Worm (Caenorhabditis elegans): ENCODE measurements around the gene idpb-3.

The idpb-3 gene

DNA sequence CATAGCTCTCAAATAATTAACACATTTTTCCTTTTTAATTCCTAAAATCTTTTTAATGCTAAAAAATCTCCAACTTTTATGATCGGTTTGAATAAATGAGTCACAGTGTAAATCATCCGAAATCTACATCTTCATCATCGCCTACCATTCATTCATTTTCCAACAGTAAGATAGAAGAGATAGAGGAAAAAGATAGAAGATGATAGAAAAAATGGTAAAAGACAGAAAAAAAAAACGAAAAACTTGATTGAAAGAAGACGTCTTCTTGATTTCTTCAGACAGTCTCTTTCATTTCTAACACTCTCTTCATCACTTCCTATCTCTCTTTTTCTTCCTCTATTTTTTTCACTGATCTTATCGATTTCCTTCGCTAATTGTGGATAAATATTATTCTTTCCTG is 1.6 kb upstream of the idpb-3 start:
- TF ChIP-seq nhr-28 (tag; optimal IDR thresholded peaks at IDR 0.05) (peak; percentile 16), unc-62 (GFP tag; optimal IDR thresholded peaks at IDR 0.05 in 1 of 2) (no peak), unc-62 (tag; optimal IDR thresholded peaks at IDR 0.05) (no peak)

- TF ChIP-seq tag-97 (GFP tag; IDR thresholded peaks at IDR 0.05) (no peak), nhr-48 (tag; optimal IDR thresholded peaks at IDR 0.05) (no peak), fos-1 (tag; optimal IDR thresholded peaks at IDR 0.05) (no peak), zfp-3 (GFP tag; conservative IDR thresholded peaks at IDR 0.05) (no peak), zip-11 (GFP tag; IDR thresholded peaks at IDR 0.05) (no peak), nhr-11 (tag; optimal IDR thresholded peaks at IDR 0.05) (no peak), dmd-9 (GFP tag; IDR thresholded peaks at IDR 0.05) (no peak), nhr-25 (tag; optimal IDR thresholded peaks at IDR 0.05; ENCODE audit: borderline replicate concordance, insufficient read depth) (no peak)
Measured at ce11 chrII:5099649-5100048, 2.0 kb downstream of the idpb-3 start, which contains the start of gene C04G6.6. Gene C04G6.6, minus strand, starts transcription at chrII:5099749.

- TF ChIP-seq unc-62 (GFP tag; optimal IDR thresholded peaks at IDR 0.05 in 1 of 2) (peak in 1 of 2 experiments; percentile 73), unc-62 (tag; optimal IDR thresholded peaks at IDR 0.05) (no peak), nhr-41 (GFP tag; IDR thresholded peaks at IDR 0.05) (no peak)
Measured at ce11 chrII:5099034-5099433, 2.6 kb downstream of the idpb-3 start.

- TF ChIP-seq ceh-44 (GFP tag; IDR thresholded peaks at IDR 0.05) (no peak), unc-62 (GFP tag; optimal IDR thresholded peaks at IDR 0.05 in 1 of 2) (peak in 1 of 2 experiments; percentile 35), unc-62 (tag; optimal IDR thresholded peaks at IDR 0.05) (no peak)
Measured at ce11 chrII:5093945-5094344, 7.7 kb downstream of the idpb-3 start, which contains the start of gene C04G6.13. Gene C04G6.13, plus strand, starts transcription at chrII:5094245.

DNA sequence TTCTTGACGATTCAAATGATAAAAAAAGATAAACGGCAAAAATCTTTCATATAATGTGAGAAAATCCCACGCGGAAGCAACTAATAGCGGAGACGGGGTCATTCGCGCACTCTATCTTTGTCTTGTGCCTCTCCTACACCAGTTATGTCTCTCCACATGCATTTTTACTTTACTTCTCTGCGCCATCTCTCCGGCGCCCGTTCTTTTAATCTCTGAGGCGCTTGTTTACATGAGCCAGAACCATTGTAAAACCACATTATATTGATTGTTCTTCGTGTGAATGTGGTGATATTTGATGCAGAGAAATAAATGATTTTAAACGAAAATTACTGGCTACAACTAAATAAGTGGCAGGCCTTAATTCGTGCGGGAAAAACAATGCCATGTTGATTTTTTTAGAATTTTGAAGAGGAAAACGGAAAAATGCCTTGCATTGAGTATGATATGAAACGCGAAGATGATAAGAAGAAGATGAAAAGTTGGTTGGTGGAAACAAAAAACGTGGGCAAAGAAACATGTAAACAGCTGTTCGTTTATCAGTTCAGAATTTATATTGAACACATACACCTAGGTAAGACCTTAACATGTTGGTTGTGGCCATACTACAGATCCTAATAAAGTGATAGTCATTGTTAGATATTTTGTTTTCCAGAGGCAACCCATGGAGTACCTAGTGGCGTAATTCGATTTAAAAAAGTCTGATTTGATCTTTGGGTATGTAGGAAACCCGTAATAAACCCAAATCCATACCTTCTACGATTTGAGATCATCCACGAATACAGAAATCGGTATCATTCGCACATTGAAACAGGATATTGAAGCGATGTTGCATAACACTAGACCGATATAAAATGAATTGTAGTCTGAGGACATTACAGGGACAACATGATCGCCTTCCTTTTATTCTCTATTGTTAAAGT is 9.0 kb downstream of the idpb-3 start, which contains the start of gene C04G6.2:
TSS of gene C04G6.2 (plus strand) at position 870 of the 920 bp plus-strand sequence.
- no peak for TF ChIP-seq nhr-41 (GFP tag; IDR thresholded peaks at IDR 0.05)
- TF ChIP-seq dmd-9 (GFP tag; IDR thresholded peaks at IDR 0.05) = no peak
- TF ChIP-seq mep-1 (tag; optimal IDR thresholded peaks at IDR 0.05) = peak; percentile 47
- no peak for TF ChIP-seq T26A8.4 (GFP tag; IDR thresholded peaks at IDR 0.05)
- TF ChIP-seq Y48G9A.11 (GFP tag; IDR thresholded peaks at IDR 0.05) = no peak
- TF ChIP-seq lsy-2 (tag; optimal IDR thresholded peaks at IDR 0.05) = peak in 1 of 2 experiments; percentile 17
- no peak for TF ChIP-seq nhr-237 (tag; optimal IDR thresholded peaks at IDR 0.05)
- TF ChIP-seq ceh-44 (GFP tag; IDR thresholded peaks at IDR 0.05) = no peak
- no peak for TF ChIP-seq skn-1 (tag; optimal IDR thresholded peaks at IDR 0.05)
- 0 out of 2 replicates have a peak, but pooled peaks have one; percentile 12 for TF ChIP-seq ctbp-1 (GFP tag; IDR thresholded peaks at IDR 0.05)
- peak; percentile 30; the same call in 1 of the 2 replicates for TF ChIP-seq dmd-6 (GFP tag; IDR thresholded peaks at IDR 0.05)
- TF ChIP-seq nhr-11 (tag; optimal IDR thresholded peaks at IDR 0.05) = peak; percentile 71
- TF ChIP-seq dve-1 (tag; optimal IDR thresholded peaks at IDR 0.05; ENCODE audit: insufficient read depth) = peak; percentile 59
- 0 out of 2 replicates have a peak, but pooled peaks have one; percentile 10 for TF ChIP-seq lin-1 (GFP tag; IDR thresholded peaks at IDR 0.05)
- TF ChIP-seq nhr-6 (tag; optimal IDR thresholded peaks at IDR 0.05) = peak; percentile 49
- no peak for TF ChIP-seq unc-130 (GFP tag; optimal IDR thresholded peaks at IDR 0.05)
- peak; percentile 18 to 67 for TF ChIP-seq mdl-1 (tag; optimal IDR thresholded peaks at IDR 0.05)
- 0 out of 2 replicates have a peak, but pooled peaks have one; percentile 38 for TF ChIP-seq hmg-1.1 (GFP tag; IDR thresholded peaks at IDR 0.05)
- 0 out of 2 replicates have a peak, but pooled peaks have one; percentile 5 for TF ChIP-seq tra-1 (GFP tag; IDR thresholded peaks at IDR 0.05)
- no peak for TF ChIP-seq spr-3 (GFP tag; optimal IDR thresholded peaks at IDR 0.05)
- peak; percentile 64 for TF ChIP-seq pqm-1 (tag; optimal IDR thresholded peaks at IDR 0.05)
- peak; percentile 7 for TF ChIP-seq dpl-1 (GFP tag; optimal IDR thresholded peaks at IDR 0.05)
- TF ChIP-seq nhr-48 (tag; optimal IDR thresholded peaks at IDR 0.05) = peak; percentile 16
- no peak for TF ChIP-seq zip-11 (GFP tag; IDR thresholded peaks at IDR 0.05)
- peak; percentile 36 for TF ChIP-seq mxl-3 (GFP tag; optimal IDR thresholded peaks at IDR 0.05)
- TF ChIP-seq dmd-8 (GFP tag; IDR thresholded peaks at IDR 0.05) = no peak
- TF ChIP-seq lin-15B (tag; optimal IDR thresholded peaks at IDR 0.05) = no peak
- peak in 1 of 2 experiments; percentile 3 for TF ChIP-seq daf-16 (GFP tag; optimal IDR thresholded peaks at IDR 0.05)
- peak; percentile 81 for TF ChIP-seq daf-16 (tag; optimal IDR thresholded peaks at IDR 0.05)
- TF ChIP-seq ztf-11 (tag; optimal IDR thresholded peaks at IDR 0.05) = no peak
- TF ChIP-seq mes-2 (tag; optimal IDR thresholded peaks at IDR 0.05; ENCODE audit: poor library complexity, severe bottlenecking) = peak; percentile 71
- TF ChIP-seq pha-4 (GFP tag; IDR thresholded peaks at IDR 0.05) = no peak
- TF ChIP-seq pha-4 (tag; optimal IDR thresholded peaks at IDR 0.05) = peak; percentile 34

Data from whole organism, L4 larva.